Fruit fly (Drosophila melanogaster): Measurements from ENCODE around the gene schlank.

The schlank gene

DNA sequence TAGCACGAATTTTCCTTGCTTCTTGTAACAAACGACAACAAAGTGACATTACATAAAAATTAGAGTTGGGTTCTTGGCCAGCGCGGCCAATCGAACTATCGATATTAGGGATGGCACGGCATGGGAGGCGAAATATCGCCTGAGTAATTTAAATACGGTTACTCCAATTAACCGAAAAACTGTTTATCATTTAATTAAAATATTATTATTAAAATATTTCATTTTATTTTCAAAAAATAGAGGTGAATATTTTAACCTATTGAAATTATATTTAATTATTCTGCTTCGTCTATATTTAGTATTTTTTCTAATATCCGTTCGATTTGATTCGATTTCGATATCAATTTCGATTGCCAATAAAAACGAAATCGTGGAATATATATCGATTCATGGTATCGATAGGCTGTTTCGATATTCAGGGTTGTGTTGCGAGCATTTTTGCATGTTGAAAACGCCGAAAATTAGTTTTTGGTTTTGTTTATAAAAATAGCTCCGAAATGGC lies 11.6 kb downstream of the schlank start, which contains the start of the genes Rbcn-3A and Spx (continued):
- no peak for TF ChIP-seq CG11294 (GFP tag; IDR thresholded peaks at IDR 0.05)
- TF ChIP-seq CG8319 (GFP tag; optimal IDR thresholded peaks at IDR 0.05): no peak
- TF ChIP-seq ss (GFP tag; optimal IDR thresholded peaks at IDR 0.05): no peak
- TF ChIP-seq esn (GFP tag; optimal IDR thresholded peaks at IDR 0.05): peak; percentile 42
- TF ChIP-seq eg (GFP tag; IDR thresholded peaks at IDR 0.05): 0 out of 3 replicates have a peak, but pooled peaks have one; percentile 13
- TF ChIP-seq CG1621 (tag; optimal IDR thresholded peaks at IDR 0.05): no peak

DNA sequence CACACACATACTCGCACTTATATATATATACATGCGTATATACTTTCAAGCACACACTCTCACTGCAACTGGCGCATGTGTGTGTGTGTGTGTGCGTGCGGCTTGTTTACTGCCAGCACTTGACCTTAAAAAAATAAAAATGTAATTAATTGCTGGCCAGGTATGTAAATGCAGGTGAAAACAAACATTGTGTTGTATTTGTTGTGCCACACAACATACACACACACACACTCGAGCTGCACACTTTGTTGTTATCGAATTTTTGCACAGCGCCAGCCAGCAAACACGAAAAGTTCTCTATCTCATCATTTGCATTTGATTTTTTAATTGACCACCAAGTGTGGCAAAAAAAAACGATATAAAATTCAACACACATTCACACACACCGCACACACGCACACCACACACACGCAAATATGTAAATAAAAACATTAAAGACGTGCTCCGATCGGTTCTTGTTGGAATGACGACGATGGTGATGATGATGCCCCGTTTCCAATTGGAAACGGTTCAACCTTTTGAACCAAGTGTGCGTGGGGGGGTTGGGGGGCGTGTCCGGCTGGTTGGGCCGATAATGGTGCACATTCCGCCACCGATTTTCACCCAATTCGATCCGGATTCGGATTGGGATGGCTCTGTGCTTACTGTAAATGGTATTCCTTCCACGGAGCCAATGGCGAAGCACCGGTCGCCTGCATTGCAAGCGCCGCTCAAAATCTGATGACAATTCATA lies 12.2 kb downstream of the schlank start:
- TF ChIP-seq Gug (GFP tag; IDR thresholded peaks at IDR 0.05) (no peak), dac (GFP tag; optimal IDR thresholded peaks at IDR 0.05) (no peak), dsx (GFP tag; optimal IDR thresholded peaks at IDR 0.05; ENCODE audit: poor library complexity, severe bottlenecking) (peak; percentile 49), Sox102F (GFP tag; optimal IDR thresholded peaks at IDR 0.05) (no peak), svp (GFP tag) (peak; percentile 58), Eip75B (GFP tag; optimal IDR thresholded peaks at IDR 0.05) (no peak)

DNA sequence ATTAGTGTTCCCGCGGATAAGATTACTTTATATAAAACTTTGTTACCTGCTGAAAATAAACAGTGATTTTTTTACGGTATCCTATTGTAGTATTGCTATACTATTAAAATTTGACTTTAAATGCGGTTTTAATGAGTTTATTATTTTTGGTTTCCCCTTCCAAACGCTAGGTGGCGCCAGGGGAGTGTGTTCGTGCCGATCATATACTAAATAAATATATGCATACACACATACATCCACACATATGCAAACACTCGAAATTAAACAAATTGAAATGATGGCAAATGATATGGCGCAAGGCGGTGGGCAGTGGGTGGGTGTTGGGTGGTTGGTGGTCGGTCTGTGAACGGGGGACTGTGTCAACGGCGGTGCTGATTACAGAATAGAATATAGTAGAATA lies 13.3 kb downstream of the schlank start:
- TF ChIP-seq lz (GFP tag; optimal IDR thresholded peaks at IDR 0.05): no peak
- TF ChIP-seq fkh (GFP tag; optimal IDR thresholded peaks at IDR 0.05): peak; percentile 76

DNA sequence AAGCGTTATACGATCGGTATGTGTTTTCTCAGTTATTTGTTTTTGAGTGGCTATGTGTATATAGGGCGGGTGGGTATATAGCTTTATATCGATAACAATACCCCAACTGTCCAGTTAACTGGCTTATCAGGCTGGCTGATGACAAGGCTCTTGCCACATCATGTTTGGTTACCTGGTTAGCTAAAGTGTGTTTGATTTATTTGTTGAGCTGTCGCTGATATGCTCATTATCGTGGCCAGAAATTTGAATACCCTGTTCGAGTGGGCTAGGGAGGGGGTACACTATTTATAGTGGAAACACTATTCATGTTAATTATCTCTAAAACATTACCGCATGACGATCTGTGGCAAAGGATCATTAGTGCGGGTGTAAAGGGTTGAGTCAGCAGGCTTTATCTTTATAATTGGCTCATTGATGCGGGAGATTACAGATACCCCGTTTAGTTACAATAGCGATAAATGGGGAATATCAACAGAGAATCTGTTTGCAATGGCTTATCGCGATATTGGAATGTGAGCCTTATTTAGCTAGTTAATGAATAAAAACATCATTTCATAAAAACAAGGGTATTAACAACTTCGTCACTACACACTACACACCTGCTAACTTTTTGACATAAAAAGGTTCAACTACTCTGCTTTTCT lies 14.0 kb downstream of the schlank start:
- TF ChIP-seq net (GFP tag; optimal IDR thresholded peaks at IDR 0.05): no peak
- no peak for TF ChIP-seq CG1621 (tag; optimal IDR thresholded peaks at IDR 0.05)
- TF ChIP-seq CG3919 (GFP tag; optimal IDR thresholded peaks at IDR 0.05): no peak
- TF ChIP-seq CG16779 (tag; optimal IDR thresholded peaks at IDR 0.05): no peak
- TF ChIP-seq Eip78C (GFP tag): no peak
- no peak for TF ChIP-seq dsx (GFP tag; optimal IDR thresholded peaks at IDR 0.05; ENCODE audit: poor library complexity, severe bottlenecking)
- TF ChIP-seq CG6163 (GFP tag; IDR thresholded peaks at IDR 0.05): no peak
- no peak for TF ChIP-seq Ets21C (GFP tag; optimal IDR thresholded peaks at IDR 0.05)
- TF ChIP-seq topi (GFP tag; optimal IDR thresholded peaks at IDR 0.05): no peak
- no peak for TF ChIP-seq CG8632 (GFP tag; optimal IDR thresholded peaks at IDR 0.05)
- TF ChIP-seq spab (GFP tag; optimal IDR thresholded peaks at IDR 0.05): no peak
- no peak for TF ChIP-seq fd85E (GFP tag; optimal IDR thresholded peaks at IDR 0.05)

DNA sequence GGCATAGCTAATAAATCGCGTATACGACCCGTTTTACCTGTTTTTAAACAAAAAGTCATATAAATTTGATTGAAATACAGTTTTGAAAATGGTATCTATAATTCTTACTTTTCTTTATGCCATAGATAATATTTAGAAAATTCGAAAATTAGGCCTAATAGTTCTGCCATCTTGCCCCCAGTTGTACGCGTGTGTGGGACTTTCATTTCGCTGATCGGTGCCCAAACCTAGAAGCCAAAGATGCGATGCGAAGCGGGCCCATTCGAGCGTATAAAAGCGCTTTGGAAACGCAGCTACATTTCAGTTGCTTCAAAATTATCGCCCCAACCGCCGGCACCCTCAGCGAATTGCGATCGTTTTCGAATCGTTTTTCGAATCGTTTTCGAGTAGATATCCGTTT lies 30.0 kb downstream of the schlank start, which contains the start of gene CG14445:
Gene CG14445 (plus strand): TSS at position 301 of the 400 bp plus-strand sequence.
- TF ChIP-seq CG3032 (tag; optimal IDR thresholded peaks at IDR 0.05) (no peak), CG6808 (GFP tag; optimal IDR thresholded peaks at IDR 0.05) (no peak), topi (GFP tag; optimal IDR thresholded peaks at IDR 0.05) (no peak), dsx (GFP tag; optimal IDR thresholded peaks at IDR 0.05; ENCODE audit: poor library complexity, severe bottlenecking) (no peak), achi (GFP tag; optimal IDR thresholded peaks at IDR 0.05) (no peak), CG15336 (GFP tag; IDR thresholded peaks at IDR 0.05) (no peak)

DNA sequence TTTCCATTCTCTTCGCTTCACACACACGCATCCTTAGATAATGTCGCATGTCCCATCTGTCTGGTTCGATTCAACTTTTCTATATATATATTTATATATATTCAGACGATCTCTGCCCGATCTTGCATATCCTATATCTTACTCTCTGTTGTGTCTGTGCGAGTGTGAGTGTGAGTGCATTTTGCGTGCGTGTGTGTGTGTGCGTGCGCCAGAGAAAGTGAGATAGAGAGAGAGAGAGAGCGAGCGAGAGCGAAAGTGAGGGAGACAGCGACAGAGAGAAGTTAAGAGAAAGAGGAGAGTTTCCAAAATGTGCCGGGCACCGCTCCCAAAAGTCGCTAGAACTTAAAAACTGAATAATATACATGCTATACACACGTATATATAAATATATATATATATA lies 35.3 kb downstream of the schlank start:
- TF ChIP-seq dsx (GFP tag; optimal IDR thresholded peaks at IDR 0.05; ENCODE audit: poor library complexity, severe bottlenecking): no peak
- no peak for TF ChIP-seq vri (GFP tag; optimal IDR thresholded peaks at IDR 0.05)
- TF ChIP-seq salr (GFP tag; optimal IDR thresholded peaks at IDR 0.05): no peak
- no peak for TF ChIP-seq cyc (GFP tag; optimal IDR thresholded peaks at IDR 0.05)
- TF ChIP-seq CG3032 (tag; optimal IDR thresholded peaks at IDR 0.05): no peak
- TF ChIP-seq Ets21C (GFP tag; optimal IDR thresholded peaks at IDR 0.05): no peak
- TF ChIP-seq Met (GFP tag; optimal IDR thresholded peaks at IDR 0.05): no peak
- TF ChIP-seq CG34406 (GFP tag; optimal IDR thresholded peaks at IDR 0.05): no peak
- no peak for TF ChIP-seq CG31627 (GFP tag; optimal IDR thresholded peaks at IDR 0.05)
- no peak for TF ChIP-seq Sox14 (GFP tag; optimal IDR thresholded peaks at IDR 0.05)
- TF ChIP-seq CG11902 (GFP tag; optimal IDR thresholded peaks at IDR 0.05): no peak
- TF ChIP-seq fd59A (GFP tag; optimal IDR thresholded peaks at IDR 0.05): no peak
- TF ChIP-seq CG4318 (GFP tag; optimal IDR thresholded peaks at IDR 0.05): no peak
- no peak for TF ChIP-seq dac (GFP tag; optimal IDR thresholded peaks at IDR 0.05)
- TF ChIP-seq CG11294 (GFP tag; IDR thresholded peaks at IDR 0.05): no peak
- TF ChIP-seq Hr4 (GFP tag; optimal IDR thresholded peaks at IDR 0.05): no peak
- no peak for TF ChIP-seq CG8632 (GFP tag; optimal IDR thresholded peaks at IDR 0.05)
- no peak for TF ChIP-seq CG1621 (tag; optimal IDR thresholded peaks at IDR 0.05)
- no peak for TF ChIP-seq Eip75B (GFP tag; optimal IDR thresholded peaks at IDR 0.05)
- TF ChIP-seq CG6163 (GFP tag; IDR thresholded peaks at IDR 0.05): no peak

Data from whole organism, prepupa.